Worm (Caenorhabditis elegans): Measurements from ENCODE around the gene ptr-1.

- TF ChIP-seq ama-1 (optimal IDR thresholded peaks at IDR 0.05) = no peak
- TF ChIP-seq Y22D7AL.16 (tag; optimal IDR thresholded peaks at IDR 0.05) = no peak
- no peak for TF ChIP-seq madf-2 (tag; optimal IDR thresholded peaks at IDR 0.05)
- TF ChIP-seq pha-4 (tag; optimal IDR thresholded peaks at IDR 0.05) = no peak
- no peak for TF ChIP-seq elt-2 (tag; optimal IDR thresholded peaks at IDR 0.05)
Observed at ce11 chrV:9133950-9134349, 47.6 kb downstream of the ptr-1 start, which contains the start of gene B0222.1.
